In genomic region chrIV:16722000-16722607, ce11 we compare ENCODE assay signal across 2 worm cellular contexts.
TF ChIP-seq lines count a peak whose summit lies in the region.

No protein-coding gene starts in this region.

TF ChIP-seq in whole organism, L4 larva, 104 proteins besides CTCF, POLR2A, EP300 and RAD21:
- TF ChIP-seq snpc-1.2 (GFP tag; IDR thresholded peaks at IDR 0.05; lab: Robert Waterston, UW) (peak; percentile 61), lsy-2 (tag; optimal IDR thresholded peaks at IDR 0.05; lab: Kevin White, UChicago) (no peak), set-16 (GFP tag; IDR thresholded peaks at IDR 0.05; lab: Robert Waterston, UW) (peak; percentile 63)

TF ChIP-seq in whole organism, young adult, 124 proteins besides CTCF, POLR2A, EP300 and RAD21:
- TF ChIP-seq attf-6 (GFP tag; IDR thresholded peaks at IDR 0.05; lab: Robert Waterston, UW): 0 out of 2 replicates have a peak, but pooled peaks have one; percentile 46
- no peak for TF ChIP-seq let-526 (GFP tag; IDR thresholded peaks at IDR 0.05; lab: Robert Waterston, UW)
- TF ChIP-seq snpc-4 (GFP tag; optimal IDR thresholded peaks at IDR 0.05; lab: Kevin White, UChicago): no peak
- TF ChIP-seq snpc-4 (tag; optimal IDR thresholded peaks at IDR 0.05; lab: Kevin White, UChicago): peak in 3 of 4 experiments; percentile 26 to 91 (median 59)

Comparison
In these comparisons a context has a peak if more than half of its experiments do, and no peak if none do; other contexts are left out.
1. Of the 7 proteins assayed by ChIP-seq in both whole organism, young adult and whole organism, L4 larva: peak only in whole organism, young adult: snpc-4; only in whole organism, L4 larva: none; in both: none; in neither: 6.